Fruit fly (Drosophila melanogaster) whole organism, prepupa: ENCODE data around the gene Rab6.

Experiments
- CG10631 ChIP-seq: fragments of 200-800 bp; sonication (Bioruptor generic); optimal IDR thresholded peaks from 2 replicates; lab custom pipeline; 2016; ENCODE audit warnings: missing biosample characterization, missing genetic modification characterization
- CG11762 ChIP-seq: fragments of 200-800 bp; sonication (Bioruptor generic); optimal IDR thresholded peaks from 3 replicates; lab custom pipeline; 2016; ENCODE audit warnings: missing biosample characterization, missing genetic modification characterization; ENCODE audit not compliant: insufficient read depth
- CG11902 ChIP-seq: fragments of 200-800 bp; sonication (Bioruptor generic); optimal IDR thresholded peaks from 3 replicates; lab custom pipeline; 2016; ENCODE audit warnings: missing biosample characterization, missing genetic modification characterization
- CG1621 ChIP-seq: fragments of 200-800 bp; sonication (Bioruptor generic); optimal IDR thresholded peaks from 3 replicates; lab custom pipeline; 2018; ENCODE audit warnings: missing biosample characterization, mild to moderate bottlenecking, missing genetic modification characterization
- CG16779 ChIP-seq: fragments of 200-800 bp; sonication (Bioruptor generic); optimal IDR thresholded peaks from 3 replicates; lab custom pipeline; 2017; ENCODE audit warnings: missing biosample characterization, mild to moderate bottlenecking, missing genetic modification characterization
- CG3032 ChIP-seq: fragments of 200-800 bp; optimal IDR thresholded peaks from 2 replicates; lab custom pipeline; 2019; ENCODE audit warnings: missing biosample characterization, mild to moderate bottlenecking, missing genetic modification characterization, moderate library complexity
- CG31627 ChIP-seq: fragments of 200-800 bp; sonication (Bioruptor generic); optimal IDR thresholded peaks from 3 replicates; lab custom pipeline; 2016; ENCODE audit warnings: missing biosample characterization, missing genetic modification characterization
- CG32006 ChIP-seq: fragments of 200-800 bp; sonication (Bioruptor generic); optimal IDR thresholded peaks from 3 replicates; lab custom pipeline; 2017; ENCODE audit warnings: missing biosample characterization, mild to moderate bottlenecking, missing genetic modification characterization
- CG3919 ChIP-seq: fragments of 200-800 bp; sonication (Bioruptor generic); optimal IDR thresholded peaks from 3 replicates; lab custom pipeline; 2016; ENCODE audit warnings: missing biosample characterization, missing genetic modification characterization
- CG6163 ChIP-seq: fragments of 200-800 bp; sonication (Bioruptor generic); IDR thresholded peaks from 3 replicates; pipeline ENCODE4 v1.3.6; 2022; ENCODE audit warnings: missing biosample characterization, missing genetic modification characterization
- CG6792 ChIP-seq: fragments of 200-800 bp; sonication (Bioruptor generic); optimal IDR thresholded peaks from 3 replicates; lab custom pipeline; 2016; ENCODE audit warnings: missing biosample characterization, missing genetic modification characterization
- CG6854 ChIP-seq: fragments of 200-800 bp; sonication (Bioruptor generic); optimal IDR thresholded peaks from 2 replicates; lab custom pipeline; 2017; ENCODE audit warnings: missing biosample characterization, mild to moderate bottlenecking, missing genetic modification characterization
- CG7368 ChIP-seq: fragments of 200-800 bp; sonication (Bioruptor generic); optimal IDR thresholded peaks from 3 replicates; lab custom pipeline; 2016; ENCODE audit warnings: missing biosample characterization, missing genetic modification characterization
- CG8632 ChIP-seq: fragments of 200-800 bp; sonication (Bioruptor generic); optimal IDR thresholded peaks from 3 replicates; lab custom pipeline; 2016; ENCODE audit warnings: missing biosample characterization, missing genetic modification characterization
- Eip75B ChIP-seq: fragments of 200-800 bp; sonication (Bioruptor generic); optimal IDR thresholded peaks from 3 replicates; lab custom pipeline; 2016; ENCODE audit warnings: missing biosample characterization, missing genetic modification characterization
- Eip78C ChIP-seq: fragments of 200-800 bp; sonication (Bioruptor generic); peaks from one replicate; lab custom pipeline; 2016; ENCODE audit warnings: missing biosample characterization, missing genetic modification characterization
- Eip93F ChIP-seq: fragments of 200-800 bp; sonication (Bioruptor generic); optimal IDR thresholded peaks from 2 replicates; lab custom pipeline; 2016; ENCODE audit warnings: missing biosample characterization, mild to moderate bottlenecking, missing genetic modification characterization
- Ets21C ChIP-seq: fragments of 200-800 bp; sonication (Bioruptor generic); optimal IDR thresholded peaks from 3 replicates; lab custom pipeline; 2016; ENCODE audit warnings: missing biosample characterization, missing genetic modification characterization
- Ets96B ChIP-seq: fragments of 200-800 bp; optimal IDR thresholded peaks from 2 replicates; lab custom pipeline; 2019; ENCODE audit warnings: missing biosample characterization, mild to moderate bottlenecking, missing genetic modification characterization, moderate library complexity
- Hr38 ChIP-seq: sonication (Bioruptor generic); optimal IDR thresholded peaks from 2 replicates; lab custom pipeline; 2016; ENCODE audit warnings: missing biosample characterization, missing genetic modification characterization
- Hr39 ChIP-seq: fragments of 200-800 bp; sonication (Bioruptor generic); optimal IDR thresholded peaks from 2 replicates; lab custom pipeline; 2016; ENCODE audit warnings: missing biosample characterization, missing genetic modification characterization
- Hr4 ChIP-seq: fragments of 200-800 bp; sonication (Bioruptor generic); optimal IDR thresholded peaks from 3 replicates; lab custom pipeline; 2016; ENCODE audit warnings: missing biosample characterization, missing genetic modification characterization
- Met ChIP-seq: fragments of 200-800 bp; sonication (Bioruptor generic); optimal IDR thresholded peaks from 3 replicates; lab custom pipeline; 2016; ENCODE audit warnings: missing biosample characterization, missing genetic modification characterization
- Smox ChIP-seq: fragments of 200-800 bp; sonication (Bioruptor generic); optimal IDR thresholded peaks from 3 replicates; lab custom pipeline; 2016; ENCODE audit warnings: missing biosample characterization, missing genetic modification characterization
- Sox102F ChIP-seq: fragments of 200-800 bp; sonication (Bioruptor generic); optimal IDR thresholded peaks from 2 replicates; lab custom pipeline; 2016; ENCODE audit warnings: missing biosample characterization, mild to moderate bottlenecking, missing genetic modification characterization
- Sox14 ChIP-seq: fragments of 200-800 bp; sonication (Bioruptor generic); optimal IDR thresholded peaks from 3 replicates; lab custom pipeline; 2016; ENCODE audit warnings: missing biosample characterization, missing genetic modification characterization
- Sox15 ChIP-seq: fragments of 200-800 bp; sonication (Bioruptor generic); optimal IDR thresholded peaks from 3 replicates; lab custom pipeline; 2016; ENCODE audit warnings: missing biosample characterization, missing genetic modification characterization
- achi ChIP-seq: fragments of 200-800 bp; sonication (Bioruptor generic); optimal IDR thresholded peaks from 3 replicates; lab custom pipeline; 2016; ENCODE audit warnings: missing biosample characterization, missing genetic modification characterization
- acj6 ChIP-seq: fragments of 200-800 bp; sonication (Bioruptor generic); optimal IDR thresholded peaks from 3 replicates; lab custom pipeline; 2016; ENCODE audit warnings: missing biosample characterization, missing genetic modification characterization
- cyc ChIP-seq: fragments of 200-800 bp; sonication (Bioruptor generic); optimal IDR thresholded peaks from 3 replicates; lab custom pipeline; 2016; ENCODE audit warnings: missing biosample characterization, missing genetic modification characterization
- dsx ChIP-seq: fragments of 200-800 bp; optimal IDR thresholded peaks from 3 replicates; lab custom pipeline; 2019; ENCODE audit warnings: missing biosample characterization, mild to moderate bottlenecking, missing genetic modification characterization, moderate library complexity; ENCODE audit not compliant: poor library complexity, severe bottlenecking
- eg ChIP-seq: fragments of 200-800 bp; sonication (Bioruptor generic); IDR thresholded peaks from 3 replicates; pipeline ENCODE4 v1.3.6; 2022; ENCODE audit warnings: missing biosample characterization, missing genetic modification characterization
- esn ChIP-seq: fragments of 200-800 bp; sonication (Bioruptor generic); optimal IDR thresholded peaks from 2 replicates; lab custom pipeline; 2016; ENCODE audit warnings: missing biosample characterization, mild to moderate bottlenecking, missing genetic modification characterization, moderate library complexity
- fkh ChIP-seq: fragments of 200-800 bp; sonication (Bioruptor generic); optimal IDR thresholded peaks from 3 replicates; lab custom pipeline; 2017; ENCODE audit warnings: missing biosample characterization, mild to moderate bottlenecking, missing genetic modification characterization, moderate library complexity
- salr ChIP-seq, 2 experiments: fragments of 200-800 bp; sonication (Bioruptor generic); optimal IDR thresholded peaks; 3 replicates each; lab custom pipeline; 2016 to 2018; ENCODE audit warnings: missing biosample characterization in 2 of 2, missing genetic modification characterization in 2 of 2, mild to moderate bottlenecking in 1 of 2
- spab ChIP-seq: fragments of 200-800 bp; sonication (Bioruptor generic); optimal IDR thresholded peaks from 2 replicates; lab custom pipeline; 2017; ENCODE audit warnings: missing biosample characterization, mild to moderate bottlenecking, missing genetic modification characterization, missing genetic modification reagents
- ss ChIP-seq, 2 experiments: fragments of 200-800 bp; sonication (Bioruptor generic); optimal IDR thresholded peaks; 2 replicates in 1 of 2; 3 replicates in 1 of 2; lab custom pipeline; 2017 to 2018; ENCODE audit warnings: mild to moderate bottlenecking in 2 of 2, missing biosample characterization in 2 of 2, missing genetic modification characterization in 2 of 2, moderate library complexity in 1 of 2
- svp ChIP-seq: fragments of 200-800 bp; sonication (Bioruptor generic); peaks from one replicate; lab custom pipeline; 2016; ENCODE audit warnings: missing biosample characterization, missing genetic modification characterization
- vri ChIP-seq: fragments of 200-800 bp; sonication (Bioruptor generic); optimal IDR thresholded peaks from 3 replicates; lab custom pipeline; 2016; ENCODE audit warnings: missing biosample characterization, mild to moderate bottlenecking, missing genetic modification characterization

The Rab6 gene

DNA sequence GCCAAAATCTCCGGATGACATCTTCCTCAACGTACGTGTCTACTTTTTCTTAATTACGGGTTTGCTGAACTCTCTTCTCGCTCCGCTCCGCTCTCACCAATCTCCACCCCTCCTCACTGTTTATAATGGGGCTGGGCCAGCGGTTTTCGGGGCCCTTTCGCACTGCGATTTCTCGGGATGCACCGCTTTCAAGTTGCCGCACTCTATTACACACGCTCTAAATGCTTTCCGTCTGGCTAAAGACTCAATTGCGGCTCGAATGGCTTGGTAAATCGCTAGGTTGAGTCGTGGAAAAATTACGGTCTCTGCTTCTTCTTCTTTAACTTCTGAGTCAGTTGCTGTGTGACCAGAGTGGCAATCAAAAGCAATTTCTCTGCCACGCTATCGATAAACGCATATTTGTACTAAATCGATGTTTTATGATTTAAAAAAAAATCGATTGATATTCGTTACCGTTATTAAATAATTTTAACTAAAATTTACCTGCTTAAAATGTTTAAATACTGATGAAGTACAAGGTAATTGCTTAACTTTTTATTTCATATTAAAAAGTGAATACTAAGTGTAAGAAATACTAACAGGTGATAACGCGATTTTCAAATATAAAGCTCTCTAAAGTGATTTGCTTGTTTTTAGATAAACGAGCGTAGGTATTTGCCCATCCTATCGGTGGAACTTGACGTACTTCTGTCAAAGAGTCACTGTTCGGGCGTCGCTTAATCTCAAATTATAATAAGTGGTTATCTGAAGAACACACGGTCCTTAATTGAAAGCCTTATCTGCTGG, at the start of gene Rab6, which contains the start of gene Phae1:
Rab6 (minus strand) TSS at position 338 of the 786 bp plus-strand sequence.
Phae1 (plus strand) TSS at position 639 of the 786 bp plus-strand sequence.
- TF ChIP-seq CG1621 (tag; lab: Kevin White, UChicago) (peak; percentile 73), Eip78C (peak; percentile 15), CG3032 (peak; percentile 6), Met (GFP tag; lab: Kevin White, UChicago) (no peak), acj6 (GFP tag; lab: Kevin White, UChicago) (no peak), fkh (GFP tag; lab: Kevin White, UChicago) (no peak), Eip75B (GFP tag; lab: Kevin White, UChicago) (no peak), dsx (GFP tag; lab: Kevin White, UChicago) (no peak), CG16779 (no peak), CG11902 (GFP tag; lab: Kevin White, UChicago) (no peak), CG6854 (peak; percentile 68), salr (GFP tag; optimal IDR thresholded peaks at IDR 0.05; lab: Kevin White, UChicago) (no peak), svp (peak; percentile 77), Hr39 (GFP tag; lab: Kevin White, UChicago) (no peak), CG11762 (GFP tag; lab: Kevin White, UChicago) (no peak), Sox102F (GFP tag; lab: Kevin White, UChicago) (no peak), CG8632 (GFP tag; lab: Kevin White, UChicago) (no peak)

DNA sequence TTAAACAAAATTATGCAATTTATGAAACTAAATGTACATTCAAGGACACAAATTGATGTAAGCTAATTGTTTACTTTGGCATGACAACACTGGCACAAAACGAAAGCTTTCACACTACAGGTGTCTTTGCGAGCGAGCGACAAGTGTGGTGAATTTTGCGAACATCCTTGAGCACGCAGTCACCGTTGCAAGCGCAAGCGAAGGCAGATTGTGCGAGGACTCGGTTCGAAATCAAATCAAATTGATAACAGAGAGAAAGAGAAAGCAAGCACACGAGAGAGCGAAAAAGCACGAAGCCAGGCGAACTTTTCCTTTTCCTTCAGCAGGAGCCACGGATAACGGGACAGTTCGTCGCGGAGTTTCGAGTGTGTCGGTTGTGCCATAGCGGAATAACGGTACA, 33.5 kb upstream of the Rab6 start, which contains the start of gene CG31760:
CG31760 (plus strand) TSS at position 342 of the 400 bp plus-strand sequence.
- TF ChIP-seq CG6163 (GFP tag; lab: Robert Waterston, UW): no peak
- no peak for TF ChIP-seq achi
- TF ChIP-seq CG32006: no peak

- no peak for TF ChIP-seq CG6854
- no peak for TF ChIP-seq achi
- no peak for TF ChIP-seq esn (GFP tag; lab: Kevin White, UChicago)
- TF ChIP-seq Hr39 (GFP tag; lab: Kevin White, UChicago): no peak
- no peak for TF ChIP-seq CG6163 (GFP tag; lab: Robert Waterston, UW)
- TF ChIP-seq Sox14: no peak
- no peak for TF ChIP-seq CG31627 (GFP tag; lab: Kevin White, UChicago)
These were observed 28.8 kb upstream of the Rab6 start, which contains the start of gene Gr33a for dm6 chr2L:12137708-12138107. Gene Gr33a, plus strand, starts transcription at chr2L:12138008.

DNA sequence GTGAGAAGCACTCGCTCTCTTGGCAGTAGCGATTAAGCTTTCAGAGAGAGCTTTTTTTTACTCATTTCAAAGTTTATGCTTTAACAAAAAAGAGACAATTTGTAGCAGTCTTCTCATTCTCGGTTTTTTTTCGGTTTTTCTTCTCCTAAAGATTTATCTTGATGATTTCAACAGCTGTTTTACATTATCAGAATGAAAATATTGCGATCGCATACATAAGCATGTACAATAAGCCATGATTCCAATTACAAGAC, 25.1 kb upstream of the Rab6 start:
- TF ChIP-seq Ets21C (GFP tag; lab: Kevin White, UChicago) (no peak), CG31627 (GFP tag; lab: Kevin White, UChicago) (no peak), spab (GFP tag; lab: Kevin White, UChicago) (no peak), vri (GFP tag; lab: Kevin White, UChicago) (no peak), esn (GFP tag; lab: Kevin White, UChicago) (no peak), acj6 (GFP tag; lab: Kevin White, UChicago) (no peak), CG7368 (GFP tag; lab: Kevin White, UChicago) (no peak), CG6854 (no peak)

DNA sequence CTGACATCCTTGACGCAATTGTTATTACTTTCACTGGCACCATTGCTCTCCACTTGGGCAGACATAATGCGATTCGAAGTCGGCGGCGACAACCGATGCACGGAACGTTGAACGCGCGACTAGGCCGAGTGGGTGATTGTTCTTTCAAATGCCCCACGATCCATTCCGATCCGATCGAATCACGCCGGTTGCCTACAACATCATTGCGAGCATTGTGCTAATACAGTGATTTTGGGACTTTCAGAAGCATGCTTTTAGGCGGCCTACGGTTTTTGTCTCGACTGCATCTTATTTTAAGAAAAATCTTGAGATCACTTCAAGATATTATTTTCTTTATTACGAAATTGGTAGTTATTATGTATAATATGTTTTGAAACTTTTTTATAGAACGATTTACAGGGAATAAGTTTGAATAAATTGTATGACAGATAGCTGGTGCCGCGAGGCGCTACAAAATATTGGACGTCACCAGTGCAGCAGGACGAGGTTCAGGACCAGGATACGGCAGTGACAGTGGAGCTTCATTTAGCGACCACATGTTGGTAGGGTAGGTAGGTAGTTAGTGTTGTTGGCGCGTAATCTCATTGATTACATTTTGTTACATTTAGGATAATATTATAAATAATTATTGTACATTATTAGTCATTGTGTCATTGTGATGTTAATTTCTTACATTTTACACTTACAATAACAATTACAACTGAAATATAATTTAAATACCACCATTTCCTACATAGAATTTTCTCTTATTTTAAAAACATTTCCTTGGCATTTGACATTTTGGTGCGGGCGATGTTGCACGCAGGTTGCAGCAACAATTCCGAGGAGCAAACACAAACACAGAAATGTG, 24.6 kb upstream of the Rab6 start, which contains the start of gene rho-6:
rho-6 (minus strand) TSS at position 137 of the 850 bp plus-strand sequence.
- TF ChIP-seq achi (peak; percentile 37), CG1621 (tag; lab: Kevin White, UChicago) (no peak), Ets21C (GFP tag; lab: Kevin White, UChicago) (no peak), Met (GFP tag; lab: Kevin White, UChicago) (no peak), CG3919 (peak; percentile 15), cyc (GFP tag; lab: Kevin White, UChicago) (no peak), CG31627 (GFP tag; lab: Kevin White, UChicago) (no peak), Eip93F (GFP tag; lab: Kevin White, UChicago) (no peak), Sox102F (GFP tag; lab: Kevin White, UChicago) (no peak), ss (GFP tag; optimal IDR thresholded peaks at IDR 0.05; lab: Kevin White, UChicago) (no peak), CG6792 (no peak), Eip75B (GFP tag; lab: Kevin White, UChicago) (no peak), CG10631 (GFP tag; lab: Kevin White, UChicago) (peak; percentile 0), Ets96B (tag; lab: Kevin White, UChicago) (no peak), eg (GFP tag; lab: Robert Waterston, UW) (no peak), Sox15 (GFP tag; lab: Kevin White, UChicago) (no peak), Smox (no peak), CG32006 (peak; percentile 52), Hr39 (GFP tag; lab: Kevin White, UChicago) (no peak), Hr4 (GFP tag; lab: Kevin White, UChicago) (peak; percentile 35), Hr38 (GFP tag; lab: Kevin White, UChicago) (no peak), CG6854 (no peak), CG11762 (GFP tag; lab: Kevin White, UChicago) (no peak)
